Fruit fly (Drosophila melanogaster) whole organism, embryonic: Measurements from ENCODE around the gene Dyrk2.

ENCODE experiments used
- Blimp-1 ChIP-seq: fragments of 200-800 bp; sonication (Bioruptor generic); optimal IDR thresholded peaks from 3 replicates; lab custom pipeline; 2018; ENCODE audit warnings: missing biosample characterization, missing genetic modification characterization, mild to moderate bottlenecking, moderate library complexity, missing genetic modification reagents
- CG10431 ChIP-seq: fragments of 200-800 bp; sonication (Bioruptor generic); optimal IDR thresholded peaks from 3 replicates; lab custom pipeline; 2018; ENCODE audit warnings: missing biosample characterization, mild to moderate bottlenecking, missing genetic modification characterization
- CG10979 ChIP-seq: fragments of 200-800 bp; sonication (Bioruptor generic); optimal IDR thresholded peaks from 2 replicates; lab custom pipeline; 2018; ENCODE audit warnings: missing biosample characterization, mild to moderate bottlenecking, missing genetic modification characterization, moderate library complexity
- CG11085 ChIP-seq: fragments of 200-800 bp; sonication (Bioruptor generic); IDR thresholded peaks from 2 replicates; pipeline ENCODE4 v1.3.6; 2022; ENCODE audit warnings: missing biosample characterization, missing genetic modification characterization
- CG11247 ChIP-seq: fragments of 200-800 bp; sonication (Bioruptor generic); IDR thresholded peaks from 2 replicates; pipeline ENCODE4 v1.3.6; 2022; ENCODE audit warnings: missing biosample characterization, missing genetic modification characterization
- CG11695 ChIP-seq: fragments of 200-800 bp; sonication (Bioruptor generic); IDR thresholded peaks from 3 replicates; pipeline ENCODE4 v1.3.6; 2022; ENCODE audit warnings: missing biosample characterization, missing genetic modification characterization
- CG11696 ChIP-seq: fragments of 200-800 bp; sonication (Bioruptor generic); IDR thresholded peaks from 2 replicates; pipeline ENCODE4 v1.3.6; 2022; ENCODE audit warnings: missing biosample characterization, missing genetic modification characterization
- CG11723 ChIP-seq: fragments of 200-800 bp; sonication (Bioruptor generic); optimal IDR thresholded peaks from 2 replicates; lab custom pipeline; 2017; ENCODE audit warnings: missing biosample characterization, mild to moderate bottlenecking, missing genetic modification characterization
- CG12219 ChIP-seq: fragments of 200-800 bp; sonication (Bioruptor generic); optimal IDR thresholded peaks from 3 replicates; lab custom pipeline; 2018; ENCODE audit warnings: missing biosample characterization, mild to moderate bottlenecking, missing genetic modification characterization
- CG1602 ChIP-seq: fragments of 200-800 bp; sonication (Bioruptor generic); optimal IDR thresholded peaks from 3 replicates; lab custom pipeline; 2016; ENCODE audit warnings: missing biosample characterization, missing genetic modification characterization
- CG2116 ChIP-seq: fragments of 200-800 bp; sonication (Bioruptor generic); optimal IDR thresholded peaks from 3 replicates; lab custom pipeline; 2018; ENCODE audit warnings: missing biosample characterization, mild to moderate bottlenecking, missing genetic modification characterization
- CG2199 ChIP-seq: fragments of 200-800 bp; sonication (Bioruptor generic); IDR thresholded peaks from 3 replicates; pipeline ENCODE4 v1.3.6; 2022; ENCODE audit warnings: missing biosample characterization, missing genetic modification characterization
- CG2875 ChIP-seq: fragments of 200-800 bp; sonication (Bioruptor generic); optimal IDR thresholded peaks from 2 replicates; lab custom pipeline; 2017; ENCODE audit warnings: missing biosample characterization, mild to moderate bottlenecking, missing genetic modification characterization, missing genetic modification reagents
- CG2889 ChIP-seq: fragments of 200-800 bp; sonication (Bioruptor generic); IDR thresholded peaks from 3 replicates; pipeline ENCODE4 v1.3.6; 2022; ENCODE audit warnings: missing biosample characterization, missing genetic modification characterization
- CG34224 ChIP-seq: fragments of 200-800 bp; sonication (Bioruptor generic); IDR thresholded peaks from 3 replicates; pipeline ENCODE4 v1.3.6; 2022; ENCODE audit warnings: missing biosample characterization, missing genetic modification characterization; ENCODE audit not compliant: partially characterized antibody
- CG4730 ChIP-seq: fragments of 200-800 bp; sonication (Bioruptor generic); IDR thresholded peaks from 2 replicates; pipeline ENCODE4 v1.3.6; 2022; ENCODE audit warnings: missing biosample characterization, missing genetic modification characterization
- CG6272 ChIP-seq: fragments of 200-800 bp; sonication (Bioruptor generic); IDR thresholded peaks from 2 replicates; pipeline ENCODE4 v1.3.6; 2022; ENCODE audit warnings: missing biosample characterization, missing genetic modification characterization
- CG6683 ChIP-seq: fragments of 200-800 bp; sonication (Bioruptor generic); optimal IDR thresholded peaks from 2 replicates; lab custom pipeline; 2017; ENCODE audit warnings: missing biosample characterization, mild to moderate bottlenecking, missing genetic modification characterization, missing genetic modification reagents
- CG7372 ChIP-seq: fragments of 200-800 bp; sonication (Bioruptor generic); IDR thresholded peaks from 2 replicates; pipeline ENCODE4 v1.3.6; 2022; ENCODE audit warnings: missing biosample characterization, missing genetic modification characterization
- CG7745 ChIP-seq: fragments of 200-800 bp; sonication (Bioruptor generic); optimal IDR thresholded peaks from 2 replicates; lab custom pipeline; 2018; ENCODE audit warnings: missing biosample characterization, mild to moderate bottlenecking, missing genetic modification characterization, moderate library complexity
- CG9437 ChIP-seq: fragments of 200-800 bp; sonication (Bioruptor generic); optimal IDR thresholded peaks from 2 replicates; lab custom pipeline; 2018; ENCODE audit warnings: missing biosample characterization, mild to moderate bottlenecking, missing genetic modification characterization
- CHES-1-like ChIP-seq: fragments of 200-800 bp; sonication (Bioruptor generic); optimal IDR thresholded peaks from 2 replicates; lab custom pipeline; 2016; ENCODE audit warnings: missing biosample characterization, missing genetic modification characterization
- CoRest ChIP-seq: fragments of 200-800 bp; sonication (Bioruptor generic); optimal IDR thresholded peaks from 3 replicates; lab custom pipeline; 2018; ENCODE audit warnings: missing biosample characterization, mild to moderate bottlenecking, missing genetic modification characterization, moderate library complexity
- D19B ChIP-seq: fragments of 200-800 bp; sonication (Bioruptor generic); optimal IDR thresholded peaks from 2 replicates; lab custom pipeline; 2017; ENCODE audit warnings: missing biosample characterization, mild to moderate bottlenecking, missing genetic modification characterization
- Deaf1 ChIP-seq: fragments of 200-800 bp; optimal IDR thresholded peaks from 3 replicates; lab custom pipeline; 2019; ENCODE audit warnings: missing biosample characterization, mild to moderate bottlenecking, missing genetic modification characterization, moderate library complexity
- Drgx ChIP-seq: fragments of 200-800 bp; sonication (Bioruptor generic); IDR thresholded peaks from 2 replicates; pipeline ENCODE4 v1.3.6; 2022; ENCODE audit warnings: missing biosample characterization, missing genetic modification characterization
- ERR ChIP-seq: fragments of 200-800 bp; sonication (Bioruptor generic); optimal IDR thresholded peaks from 2 replicates; lab custom pipeline; 2016; ENCODE audit warnings: missing biosample characterization, missing genetic modification characterization
- Fer1 ChIP-seq: fragments of 200-800 bp; sonication (Bioruptor generic); optimal IDR thresholded peaks from 2 replicates; lab custom pipeline; 2017; ENCODE audit warnings: missing biosample characterization, mild to moderate bottlenecking, missing genetic modification characterization
- Hey ChIP-seq: fragments of 200-800 bp; sonication (Bioruptor generic); optimal IDR thresholded peaks from 3 replicates; lab custom pipeline; 2018; ENCODE audit warnings: missing biosample characterization, mild to moderate bottlenecking, missing genetic modification characterization
- MESR4 ChIP-seq: fragments of 200-800 bp; sonication (Bioruptor generic); optimal IDR thresholded peaks from 2 replicates; lab custom pipeline; 2018; ENCODE audit warnings: missing biosample characterization, mild to moderate bottlenecking, missing genetic modification characterization, moderate library complexity
- Med ChIP-seq: fragments of 200-800 bp; sonication (Bioruptor generic); peaks from one replicate; lab custom pipeline; 2016; ENCODE audit warnings: missing biosample characterization, missing genetic modification characterization, mild to moderate bottlenecking, inconsistent platforms, moderate library complexity
- Myb ChIP-seq: fragments of 200-800 bp; sonication (Bioruptor generic); optimal IDR thresholded peaks from 2 replicates; lab custom pipeline; 2016; ENCODE audit warnings: missing biosample characterization, missing genetic modification characterization
- Ptx1 ChIP-seq: fragments of 200-800 bp; sonication (Bioruptor generic); IDR thresholded peaks from 2 replicates; pipeline ENCODE4 v1.3.6; 2022; ENCODE audit warnings: missing biosample characterization, missing genetic modification characterization
- Sry-β ChIP-seq: fragments of 200-800 bp; sonication (Bioruptor generic); optimal IDR thresholded peaks from 2 replicates; lab custom pipeline; 2018; ENCODE audit warnings: missing biosample characterization, mild to moderate bottlenecking, missing genetic modification characterization, moderate library complexity
- az2 ChIP-seq: fragments of 200-800 bp; sonication (Bioruptor generic); optimal IDR thresholded peaks from 3 replicates; lab custom pipeline; 2016; ENCODE audit warnings: missing biosample characterization, missing genetic modification characterization
- cg ChIP-seq: fragments of 200-800 bp; sonication (Bioruptor generic); optimal IDR thresholded peaks from 3 replicates; lab custom pipeline; 2019; ENCODE audit warnings: missing biosample characterization, mild to moderate bottlenecking, missing genetic modification characterization, moderate library complexity
- corto ChIP-seq: fragments of 200-800 bp; sonication (Bioruptor generic); optimal IDR thresholded peaks from 2 replicates; lab custom pipeline; 2016; ENCODE audit warnings: missing biosample characterization, mild to moderate bottlenecking, missing genetic modification characterization, moderate library complexity
- dmrt99B ChIP-seq: fragments of 200-800 bp; sonication (Bioruptor generic); optimal IDR thresholded peaks from 2 replicates; lab custom pipeline; 2018; ENCODE audit warnings: missing biosample characterization, mild to moderate bottlenecking, missing genetic modification characterization, moderate library complexity
- emc ChIP-seq: fragments of 200-800 bp; sonication (Bioruptor generic); optimal IDR thresholded peaks from 2 replicates; lab custom pipeline; 2016; ENCODE audit warnings: missing biosample characterization, missing genetic modification characterization
- en ChIP-seq: fragments of 200-800 bp; sonication (Bioruptor generic); optimal IDR thresholded peaks from 2 replicates; lab custom pipeline; 2016; ENCODE audit warnings: missing biosample characterization, missing genetic modification characterization
- eyg ChIP-seq: fragments of 200-800 bp; sonication (Bioruptor generic); optimal IDR thresholded peaks from 3 replicates; lab custom pipeline; 2016; ENCODE audit warnings: missing biosample characterization, missing genetic modification characterization
- ftz-f1 ChIP-seq: fragments of 200-800 bp; sonication (Bioruptor generic); optimal IDR thresholded peaks from 2 replicates; lab custom pipeline; 2016; ENCODE audit warnings: missing biosample characterization, missing genetic modification characterization
- nom ChIP-seq: fragments of 200-800 bp; sonication (Bioruptor generic); optimal IDR thresholded peaks from 2 replicates; lab custom pipeline; 2017; ENCODE audit warnings: missing biosample characterization, missing genetic modification characterization, mild to moderate bottlenecking, moderate library complexity, missing genetic modification reagents
- pan ChIP-seq, 4 experiments: fragments of >200 bp in 3 of 4; fragments of 200-800 bp in 1 of 4; sonication (Bioruptor generic) in 1 of 4; optimal IDR thresholded peaks in 3 of 4; IDR thresholded peaks in 1 of 4; 2 replicates each; pipeline versions ENCODE4 v1.3.6 to Lab custom; 2017 to 2022; ENCODE audit warnings: missing biosample characterization in 2 of 4, missing genetic modification characterization in 2 of 4, mixed read lengths in 1 of 4
- phol ChIP-seq: fragments of 200-800 bp; sonication (Bioruptor generic); optimal IDR thresholded peaks from 3 replicates; lab custom pipeline; 2018; ENCODE audit warnings: missing biosample characterization, mild to moderate bottlenecking, missing genetic modification characterization, moderate library complexity
- prd ChIP-seq, 3 experiments: fragments of >200 bp in 2 of 3; fragments of 200-800 bp in 1 of 3; sonication (Bioruptor generic) in 1 of 3; optimal IDR thresholded peaks in 2 of 3; IDR thresholded peaks in 1 of 3; 2 replicates in 2 of 3; 3 replicates in 1 of 3; pipeline versions ENCODE4 v1.3.6 to Lab custom; 2017 to 2022; ENCODE audit warnings: missing biosample characterization in 1 of 3, missing genetic modification characterization in 1 of 3
- sr ChIP-seq: fragments of 200-800 bp; sonication (Bioruptor generic); IDR thresholded peaks from 3 replicates; pipeline ENCODE4 v1.3.6; 2022; ENCODE audit warnings: missing biosample characterization, missing genetic modification characterization
- usp ChIP-seq: fragments of >200 bp; optimal IDR thresholded peaks from 2 replicates; lab custom pipeline; 2017; ENCODE audit warnings: missing biosample characterization, missing genetic modification characterization
- wdn ChIP-seq: fragments of 200-800 bp; sonication (Bioruptor generic); IDR thresholded peaks from 2 replicates; pipeline ENCODE4 v1.3.6; 2022; ENCODE audit warnings: missing biosample characterization, missing genetic modification characterization

The Dyrk2 gene

DNA sequence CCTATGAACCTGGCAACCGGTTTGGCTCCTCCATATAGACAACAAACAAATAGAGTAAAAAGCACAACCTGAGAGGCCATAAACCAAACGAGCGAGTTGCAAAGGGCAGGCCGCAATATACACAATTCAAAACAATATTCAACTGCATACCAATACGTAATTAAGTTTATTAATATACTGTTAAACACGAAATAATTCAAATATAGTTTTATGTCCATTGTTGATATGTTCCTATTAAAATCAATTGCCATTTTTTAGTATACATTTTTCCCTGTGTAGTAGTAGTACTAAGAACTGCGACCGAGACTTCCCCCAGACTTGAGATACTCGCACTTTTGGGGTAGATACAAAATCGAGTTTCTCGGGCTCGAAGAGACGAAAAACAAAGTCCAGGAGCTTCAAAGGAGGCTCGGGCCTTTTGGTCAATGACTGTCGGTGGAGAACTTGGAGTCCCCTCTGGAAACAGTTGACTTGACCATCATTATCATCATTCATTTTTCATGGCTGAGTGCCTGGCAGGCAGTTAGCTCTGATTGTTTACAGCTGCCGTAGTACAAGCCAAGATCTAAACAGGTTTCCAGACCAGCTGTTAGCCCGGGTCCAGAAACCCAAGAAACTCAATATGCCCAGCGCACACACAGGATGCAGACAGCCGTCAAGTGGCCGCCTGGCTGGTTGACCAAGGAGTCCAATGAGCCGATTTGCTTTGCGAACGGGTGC is 7.8 kb downstream of the Dyrk2 start (continued):
- TF ChIP-seq nom (GFP tag; lab: Kevin White, UChicago) (peak; percentile 82), MESR4 (GFP tag; lab: Kevin White, UChicago) (no peak), phol (tag; lab: Kevin White, UChicago) (peak; percentile 8), CG10979 (tag; lab: Kevin White, UChicago) (peak; percentile 35), Hey (no peak), CG2889 (no peak), CG11723 (GFP tag; lab: Kevin White, UChicago) (no peak), CG2199 (GFP tag; lab: Robert Waterston, UW) (no peak), CG2116 (GFP tag; lab: Kevin White, UChicago) (no peak), prd (optimal IDR thresholded peaks at IDR 0.05; lab: Kevin White, UChicago) (no peak), prd (GFP tag; IDR thresholded peaks at IDR 0.05; lab: Robert Waterston, UW) (no peak), Myb (no peak), cg (GFP tag; lab: Kevin White, UChicago) (no peak), CG11696 (no peak), CG10431 (GFP tag; lab: Kevin White, UChicago) (no peak), ftz-f1 (GFP tag; lab: Kevin White, UChicago) (no peak), corto (peak; percentile 43), Deaf1 (tag; lab: Kevin White, UChicago) (no peak), sr (GFP tag; lab: Robert Waterston, UW) (no peak), CG12219 (GFP tag; lab: Kevin White, UChicago) (no peak), CG7745 (tag; lab: Kevin White, UChicago) (no peak), wdn (GFP tag; lab: Robert Waterston, UW) (no peak), usp (GFP tag; lab: Kevin White, UChicago) (no peak), eyg (GFP tag; lab: Kevin White, UChicago) (no peak), CG34224 (GFP tag; lab: Robert Waterston, UW) (no peak), CG4730 (GFP tag; lab: Robert Waterston, UW) (no peak), CG11085 (no peak), Drgx (GFP tag; lab: Robert Waterston, UW) (peak; percentile 84), pan (optimal IDR thresholded peaks at IDR 0.05; lab: Kevin White, UChicago) (no peak), pan (GFP tag; optimal IDR thresholded peaks at IDR 0.05 in 1 of 2, IDR thresholded peaks at IDR 0.05 in 1 of 2) (no peak), D19B (GFP tag; lab: Kevin White, UChicago) (no peak), Ptx1 (no peak), en (GFP tag; lab: Kevin White, UChicago) (no peak), CG7372 (GFP tag; lab: Robert Waterston, UW) (no peak), dmrt99B (tag; lab: Kevin White, UChicago) (peak; percentile 21), CG6272 (GFP tag; lab: Robert Waterston, UW) (no peak), CG1602 (GFP tag; lab: Kevin White, UChicago) (no peak), CoRest (tag; lab: Kevin White, UChicago) (no peak), CG6683 (GFP tag; lab: Kevin White, UChicago) (no peak), CG2875 (no peak), CG11247 (GFP tag; lab: Robert Waterston, UW) (no peak), Fer1 (GFP tag; lab: Kevin White, UChicago) (no peak), Med (GFP tag; lab: Kevin White, UChicago) (peak; percentile 18), CHES-1-like (GFP tag; lab: Kevin White, UChicago) (no peak), Blimp-1 (GFP tag; lab: Kevin White, UChicago) (peak; percentile 45), CG11695 (0 out of 3 replicates have a peak, but pooled peaks have one; percentile 23), az2 (GFP tag; lab: Kevin White, UChicago) (peak; percentile 9), Sry-β (GFP tag; lab: Kevin White, UChicago) (no peak), ERR (GFP tag; lab: Kevin White, UChicago) (no peak), CG9437 (GFP tag; lab: Kevin White, UChicago) (no peak), emc (GFP tag; lab: Kevin White, UChicago) (no peak)
